Fruit fly (Drosophila melanogaster) whole organism, prepupa: ENCODE results near the gene CG7857.

Experiments
- CG10631 ChIP-seq: fragments of 200-800 bp; sonication (Bioruptor generic); optimal IDR thresholded peaks from 2 replicates; lab custom pipeline; 2016; ENCODE audit warnings: missing biosample characterization, missing genetic modification characterization
- CG11294 ChIP-seq: fragments of 200-800 bp; sonication (Bioruptor generic); IDR thresholded peaks from 2 replicates; pipeline ENCODE4 v1.3.6; 2022; ENCODE audit warnings: missing biosample characterization, missing genetic modification characterization
- CG11902 ChIP-seq: fragments of 200-800 bp; sonication (Bioruptor generic); optimal IDR thresholded peaks from 3 replicates; lab custom pipeline; 2016; ENCODE audit warnings: missing biosample characterization, missing genetic modification characterization
- CG3032 ChIP-seq: fragments of 200-800 bp; optimal IDR thresholded peaks from 2 replicates; lab custom pipeline; 2019; ENCODE audit warnings: missing biosample characterization, mild to moderate bottlenecking, missing genetic modification characterization, moderate library complexity
- CG31627 ChIP-seq: fragments of 200-800 bp; sonication (Bioruptor generic); optimal IDR thresholded peaks from 3 replicates; lab custom pipeline; 2016; ENCODE audit warnings: missing biosample characterization, missing genetic modification characterization
- CG32006 ChIP-seq: fragments of 200-800 bp; sonication (Bioruptor generic); optimal IDR thresholded peaks from 3 replicates; lab custom pipeline; 2017; ENCODE audit warnings: missing biosample characterization, mild to moderate bottlenecking, missing genetic modification characterization
- CG3919 ChIP-seq: fragments of 200-800 bp; sonication (Bioruptor generic); optimal IDR thresholded peaks from 3 replicates; lab custom pipeline; 2016; ENCODE audit warnings: missing biosample characterization, missing genetic modification characterization
- CG6163 ChIP-seq: fragments of 200-800 bp; sonication (Bioruptor generic); IDR thresholded peaks from 3 replicates; pipeline ENCODE4 v1.3.6; 2022; ENCODE audit warnings: missing biosample characterization, missing genetic modification characterization
- CG6276 ChIP-seq: fragments of 200-800 bp; sonication (Bioruptor generic); optimal IDR thresholded peaks from 2 replicates; lab custom pipeline; 2017; ENCODE audit warnings: missing biosample characterization, mild to moderate bottlenecking, missing genetic modification characterization
- CG6792 ChIP-seq: fragments of 200-800 bp; sonication (Bioruptor generic); optimal IDR thresholded peaks from 3 replicates; lab custom pipeline; 2016; ENCODE audit warnings: missing biosample characterization, missing genetic modification characterization
- CG8632 ChIP-seq: fragments of 200-800 bp; sonication (Bioruptor generic); optimal IDR thresholded peaks from 3 replicates; lab custom pipeline; 2016; ENCODE audit warnings: missing biosample characterization, missing genetic modification characterization
- CG9139 ChIP-seq: fragments of 200-800 bp; sonication (Bioruptor generic); optimal IDR thresholded peaks from 3 replicates; lab custom pipeline; 2017; ENCODE audit warnings: missing biosample characterization, mild to moderate bottlenecking, missing genetic modification characterization
- Eip78C ChIP-seq: fragments of 200-800 bp; sonication (Bioruptor generic); peaks from one replicate; lab custom pipeline; 2016; ENCODE audit warnings: missing biosample characterization, missing genetic modification characterization
- Eip93F ChIP-seq: fragments of 200-800 bp; sonication (Bioruptor generic); optimal IDR thresholded peaks from 2 replicates; lab custom pipeline; 2016; ENCODE audit warnings: missing biosample characterization, mild to moderate bottlenecking, missing genetic modification characterization
- Ets21C ChIP-seq: fragments of 200-800 bp; sonication (Bioruptor generic); optimal IDR thresholded peaks from 3 replicates; lab custom pipeline; 2016; ENCODE audit warnings: missing biosample characterization, missing genetic modification characterization
- Gug ChIP-seq: fragments of 200-800 bp; sonication (Bioruptor generic); IDR thresholded peaks from 2 replicates; pipeline ENCODE4 v1.3.6; 2022; ENCODE audit warnings: missing biosample characterization, missing genetic modification characterization
- Hr38 ChIP-seq: sonication (Bioruptor generic); optimal IDR thresholded peaks from 2 replicates; lab custom pipeline; 2016; ENCODE audit warnings: missing biosample characterization, missing genetic modification characterization
- OdsH ChIP-seq: fragments of 200-800 bp; sonication (Bioruptor generic); optimal IDR thresholded peaks from 3 replicates; lab custom pipeline; 2016; ENCODE audit warnings: missing biosample characterization, missing genetic modification characterization
- Sox102F ChIP-seq: fragments of 200-800 bp; sonication (Bioruptor generic); optimal IDR thresholded peaks from 2 replicates; lab custom pipeline; 2016; ENCODE audit warnings: missing biosample characterization, mild to moderate bottlenecking, missing genetic modification characterization
- Sox14 ChIP-seq: fragments of 200-800 bp; sonication (Bioruptor generic); optimal IDR thresholded peaks from 3 replicates; lab custom pipeline; 2016; ENCODE audit warnings: missing biosample characterization, missing genetic modification characterization
- Sox15 ChIP-seq: fragments of 200-800 bp; sonication (Bioruptor generic); optimal IDR thresholded peaks from 3 replicates; lab custom pipeline; 2016; ENCODE audit warnings: missing biosample characterization, missing genetic modification characterization
- cyc ChIP-seq: fragments of 200-800 bp; sonication (Bioruptor generic); optimal IDR thresholded peaks from 3 replicates; lab custom pipeline; 2016; ENCODE audit warnings: missing biosample characterization, missing genetic modification characterization
- dsx ChIP-seq: fragments of 200-800 bp; optimal IDR thresholded peaks from 3 replicates; lab custom pipeline; 2019; ENCODE audit warnings: missing biosample characterization, mild to moderate bottlenecking, missing genetic modification characterization, moderate library complexity; ENCODE audit not compliant: poor library complexity, severe bottlenecking
- eg ChIP-seq: fragments of 200-800 bp; sonication (Bioruptor generic); IDR thresholded peaks from 3 replicates; pipeline ENCODE4 v1.3.6; 2022; ENCODE audit warnings: missing biosample characterization, missing genetic modification characterization
- esn ChIP-seq: fragments of 200-800 bp; sonication (Bioruptor generic); optimal IDR thresholded peaks from 2 replicates; lab custom pipeline; 2016; ENCODE audit warnings: missing biosample characterization, mild to moderate bottlenecking, missing genetic modification characterization, moderate library complexity
- fd85E ChIP-seq: fragments of 200-800 bp; sonication (Bioruptor generic); optimal IDR thresholded peaks from 3 replicates; lab custom pipeline; 2016; ENCODE audit warnings: missing biosample characterization, missing genetic modification characterization
- fkh ChIP-seq: fragments of 200-800 bp; sonication (Bioruptor generic); optimal IDR thresholded peaks from 3 replicates; lab custom pipeline; 2017; ENCODE audit warnings: missing biosample characterization, mild to moderate bottlenecking, missing genetic modification characterization, moderate library complexity
- net ChIP-seq: fragments of 200-800 bp; sonication (Bioruptor generic); optimal IDR thresholded peaks from 3 replicates; lab custom pipeline; 2016; ENCODE audit warnings: missing biosample characterization, missing genetic modification characterization
- topi ChIP-seq: fragments of 200-800 bp; sonication (Bioruptor generic); optimal IDR thresholded peaks from 3 replicates; lab custom pipeline; 2016; ENCODE audit warnings: missing biosample characterization, missing genetic modification characterization
- vri ChIP-seq: fragments of 200-800 bp; sonication (Bioruptor generic); optimal IDR thresholded peaks from 3 replicates; lab custom pipeline; 2016; ENCODE audit warnings: missing biosample characterization, mild to moderate bottlenecking, missing genetic modification characterization

CG7857 gene

DNA sequence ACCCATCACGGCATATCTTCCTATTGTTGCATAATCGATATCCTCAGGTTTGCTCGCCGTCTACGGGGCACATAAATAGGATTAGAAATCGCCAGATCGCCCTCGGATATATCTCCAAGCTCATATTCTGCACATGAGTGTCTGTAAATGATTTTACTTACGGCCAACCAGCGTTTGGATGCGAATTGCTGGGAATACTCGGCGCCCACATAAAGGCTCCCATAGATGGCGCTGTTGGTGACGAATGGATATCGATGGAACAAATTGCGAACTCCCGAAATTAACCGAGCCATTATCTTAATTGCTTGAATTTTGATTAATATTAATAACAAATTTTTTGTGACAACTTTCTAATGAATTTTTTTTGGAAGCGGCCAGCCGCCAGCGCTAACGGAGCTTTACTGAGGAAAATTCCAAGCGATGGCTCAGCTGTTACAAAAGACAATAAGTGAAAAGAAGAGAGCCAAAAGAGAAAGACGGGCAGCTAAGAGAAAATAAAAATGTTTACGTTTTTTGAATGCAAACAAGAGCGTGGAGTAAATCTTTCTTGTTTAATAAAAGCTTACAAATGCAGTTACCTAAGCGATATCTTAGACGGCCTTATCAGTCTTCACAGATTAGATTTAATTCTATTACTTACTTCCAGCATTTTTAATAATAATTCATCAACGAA is 10.0 kb downstream of the CG7857 start:
- TF ChIP-seq OdsH (GFP tag; lab: Kevin White, UChicago) = no peak
- TF ChIP-seq fkh (GFP tag; lab: Kevin White, UChicago) = peak; percentile 6
- TF ChIP-seq Eip78C = peak; percentile 25
- no peak for TF ChIP-seq Ets21C
- no peak for TF ChIP-seq cyc (GFP tag; lab: Kevin White, UChicago)
- TF ChIP-seq vri (GFP tag; lab: Kevin White, UChicago) = peak; percentile 13
- no peak for TF ChIP-seq Gug (GFP tag; lab: Robert Waterston, UW)

DNA sequence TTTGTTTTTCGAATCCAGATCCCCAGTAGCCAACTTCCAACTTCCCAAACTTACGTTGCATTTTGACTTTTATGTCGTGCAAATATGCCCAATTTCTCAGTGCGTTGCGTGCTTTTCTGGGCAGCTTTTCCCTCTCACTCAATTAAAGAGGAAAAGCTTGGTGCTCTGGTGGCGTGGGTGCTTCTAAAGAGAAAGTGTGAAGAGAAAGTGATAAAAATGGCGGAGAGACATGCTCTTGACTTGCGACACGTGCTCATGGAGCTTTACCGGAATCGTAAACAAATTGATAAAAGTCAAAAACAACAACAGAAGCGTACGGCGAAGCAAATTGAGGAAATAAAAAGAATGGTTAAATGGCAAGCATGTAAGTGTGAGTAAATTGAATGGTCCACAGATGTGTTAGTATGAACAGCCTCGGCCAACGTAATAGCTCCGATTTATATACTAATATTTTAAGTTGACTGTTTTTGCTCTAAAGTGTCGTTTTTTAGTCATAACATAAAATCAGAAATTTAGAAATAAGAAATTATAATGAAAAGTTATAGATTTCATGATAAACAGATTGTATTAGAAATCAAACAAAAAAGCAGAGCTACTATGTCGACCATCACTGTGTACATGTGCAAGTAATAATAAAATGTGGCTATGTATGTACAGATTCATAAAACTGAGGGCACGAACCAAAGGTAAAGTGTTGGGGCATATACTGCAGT is 10.7 kb downstream of the CG7857 start:
- TF ChIP-seq Sox102F (GFP tag; lab: Kevin White, UChicago) (no peak), Sox15 (GFP tag; lab: Kevin White, UChicago) (no peak), CG3919 (GFP tag; lab: Kevin White, UChicago) (no peak), fd85E (no peak), CG31627 (GFP tag; lab: Kevin White, UChicago) (no peak), fkh (GFP tag; lab: Kevin White, UChicago) (peak; percentile 14), eg (GFP tag; lab: Robert Waterston, UW) (no peak), OdsH (GFP tag; lab: Kevin White, UChicago) (no peak), CG32006 (peak; percentile 9), CG3032 (tag; lab: Kevin White, UChicago) (no peak), cyc (GFP tag; lab: Kevin White, UChicago) (no peak), CG11902 (GFP tag; lab: Kevin White, UChicago) (no peak), CG6792 (no peak), CG6276 (GFP tag; lab: Kevin White, UChicago) (no peak), Eip93F (GFP tag; lab: Kevin White, UChicago) (no peak), Hr38 (no peak)

DNA sequence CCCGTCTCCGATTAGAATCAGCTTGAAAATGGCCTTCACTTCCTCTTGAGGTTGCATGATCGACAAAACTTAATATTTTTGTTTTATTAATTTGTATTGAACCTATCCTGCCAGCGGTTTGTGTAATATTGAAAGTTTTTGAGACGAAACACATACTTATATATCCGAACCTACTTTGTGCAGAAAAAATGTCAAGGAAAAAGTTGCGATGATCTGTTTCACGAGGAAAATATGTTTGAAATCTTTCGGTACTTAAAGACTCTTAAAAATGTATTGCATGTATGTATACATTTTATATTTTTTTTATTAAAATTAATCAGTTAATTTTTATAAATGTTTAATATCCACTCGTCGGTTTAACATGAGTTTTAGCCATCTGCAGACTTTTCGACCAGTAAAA is 19.4 kb downstream of the CG7857 start, which contains the start of gene Ran-like:
Gene Ran-like (minus strand): TSS at position 101 of the 400 bp plus-strand sequence.
- TF ChIP-seq Eip93F (GFP tag; lab: Kevin White, UChicago) (no peak), Eip78C (no peak), CG11294 (no peak), CG10631 (no peak), esn (GFP tag; lab: Kevin White, UChicago) (no peak), topi (no peak), dsx (GFP tag; lab: Kevin White, UChicago) (no peak), Hr38 (no peak), Sox14 (GFP tag; lab: Kevin White, UChicago) (no peak), Sox102F (GFP tag; lab: Kevin White, UChicago) (no peak)

DNA sequence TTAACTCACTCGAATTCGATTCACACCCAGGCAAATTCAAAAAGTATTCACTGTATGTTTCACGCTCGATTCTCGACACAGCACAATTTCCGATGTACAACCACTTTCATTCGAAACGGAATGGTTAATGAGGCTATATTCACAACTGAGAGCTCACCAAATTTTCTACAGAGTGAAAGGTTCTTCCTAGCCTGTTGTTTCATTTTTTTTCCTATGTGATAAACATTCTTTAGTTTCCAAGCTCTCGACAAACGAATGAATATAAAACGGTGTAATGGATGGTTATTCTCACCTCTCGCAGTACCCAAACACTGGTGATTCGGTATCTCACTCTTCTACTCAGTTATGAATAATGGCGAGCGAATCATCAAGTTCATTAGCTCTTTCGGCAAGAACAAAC is 30.7 kb downstream of the CG7857 start, which contains the start of gene cocoon:
Gene cocoon (minus strand): TSS at position 101 of the 400 bp plus-strand sequence.
- TF ChIP-seq CG6163 (GFP tag; lab: Robert Waterston, UW) = no peak
- TF ChIP-seq CG8632 (GFP tag; lab: Kevin White, UChicago) = no peak
- no peak for TF ChIP-seq net (GFP tag; lab: Kevin White, UChicago)
- no peak for TF ChIP-seq CG9139 (GFP tag; lab: Kevin White, UChicago)
